Fruit fly (Drosophila melanogaster): ENCODE results near the gene Atg101.

The Atg101 gene

DNA sequence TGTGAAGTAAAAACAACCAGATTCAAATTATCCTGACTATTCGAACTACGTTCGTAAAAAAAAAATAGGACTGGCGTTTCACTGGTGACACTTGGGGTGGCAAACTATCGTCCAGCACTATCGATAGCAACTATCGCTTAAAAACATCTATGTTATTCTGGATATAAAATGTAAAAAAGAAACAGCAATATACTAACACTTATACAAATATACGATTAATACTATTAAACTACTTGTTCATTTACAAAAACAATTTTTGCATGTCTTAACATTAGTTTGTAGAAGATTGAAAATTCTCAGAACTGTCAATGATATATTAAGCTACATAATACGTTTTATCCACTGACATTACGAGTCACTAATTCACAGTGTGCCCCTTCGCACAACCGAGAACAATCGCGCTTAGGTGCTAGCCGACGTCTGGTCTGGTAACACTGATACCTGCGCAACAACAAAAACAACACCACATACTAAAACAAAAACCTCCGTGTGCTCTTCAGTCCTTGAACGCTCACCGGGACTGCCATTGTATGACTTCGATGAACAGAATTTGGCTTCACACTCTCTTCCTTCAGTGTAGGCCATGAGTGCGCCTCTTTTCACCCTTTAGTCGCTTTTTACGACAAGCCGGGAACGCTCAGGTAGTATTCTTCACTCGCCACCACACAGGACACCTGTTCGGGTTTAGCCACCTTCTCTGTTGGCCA, 7.9 kb upstream of the Atg101 start, which contains the start of gene CG18259 (continued):
- TF ChIP-seq CG3995 (GFP tag; optimal IDR thresholded peaks at IDR 0.05) (peak; percentile 47), NFAT (GFP tag; IDR thresholded peaks at IDR 0.05) (no peak), CG10321 (GFP tag; IDR thresholded peaks at IDR 0.05) (no peak), Fer3 (tag; optimal IDR thresholded peaks at IDR 0.05) (no peak), sima (GFP tag; optimal IDR thresholded peaks at IDR 0.05) (no peak), CG17328 (GFP tag; IDR thresholded peaks at IDR 0.05) (no peak), wdn (GFP tag; IDR thresholded peaks at IDR 0.05) (no peak), hb (GFP tag; IDR thresholded peaks at IDR 0.05; ENCODE audit: partially characterized antibody) (peak; percentile 77), GATAe (GFP tag; conservative IDR thresholded peaks at IDR 0.05) (no peak), her (GFP tag; optimal IDR thresholded peaks at IDR 0.05) (no peak), CG31441 (GFP tag; IDR thresholded peaks at IDR 0.05) (peak; percentile 32; the same call in 1 of the 2 replicates), CG6689 (GFP tag; IDR thresholded peaks at IDR 0.05) (no peak), BEAF-32 (GFP tag; optimal IDR thresholded peaks at IDR 0.05) (peak; percentile 94), Scr (GFP tag; IDR thresholded peaks at IDR 0.05; ENCODE audit: partially characterized antibody) (peak; percentile 91), CG14860 (GFP tag; IDR thresholded peaks at IDR 0.05; ENCODE audit: partially characterized antibody) (peak; percentile 77; the same call in 2 of the 3 replicates), ac (GFP tag; optimal IDR thresholded peaks at IDR 0.05) (no peak), gcm2 (GFP tag; optimal IDR thresholded peaks at IDR 0.05) (no peak), CG11696 (GFP tag; IDR thresholded peaks at IDR 0.05) (no peak), mirr (GFP tag; optimal IDR thresholded peaks at IDR 0.05) (no peak), disco-r (GFP tag; optimal IDR thresholded peaks at IDR 0.05) (no peak), sug (tag; optimal IDR thresholded peaks at IDR 0.05) (peak; percentile 37), dimm (GFP tag; IDR thresholded peaks at IDR 0.05) (no peak), CG13775 (GFP tag; optimal IDR thresholded peaks at IDR 0.05) (no peak), CG3407 (GFP tag; optimal IDR thresholded peaks at IDR 0.05) (no peak), Opbp (GFP tag; IDR thresholded peaks at IDR 0.05; ENCODE audit: partially characterized antibody) (peak; percentile 70; the same call in 2 of the 3 replicates), CG16779 (GFP tag; IDR thresholded peaks at IDR 0.05) (no peak), lab (GFP tag; optimal IDR thresholded peaks at IDR 0.05) (no peak), CG8478 (optimal IDR thresholded peaks at IDR 0.05) (no peak), ken (GFP tag; IDR thresholded peaks at IDR 0.05) (no peak), HLH4C (GFP tag; IDR thresholded peaks at IDR 0.05; ENCODE audit: partially characterized antibody) (peak; percentile 70; the same call in 1 of the 3 replicates), Aef1 (GFP tag; IDR thresholded peaks at IDR 0.05) (peak; percentile 36; the same call in 1 of the 3 replicates), CG31388 (GFP tag; optimal IDR thresholded peaks at IDR 0.05) (no peak), MBD-R2 (GFP tag; IDR thresholded peaks at IDR 0.05) (peak; percentile 33; the same call in 1 of the 2 replicates), dysf (GFP tag; IDR thresholded peaks at IDR 0.05) (no peak), fd64A (GFP tag; optimal IDR thresholded peaks at IDR 0.05) (no peak), TFAM (GFP tag; optimal IDR thresholded peaks at IDR 0.05) (no peak), Dad (GFP tag; optimal IDR thresholded peaks at IDR 0.05) (no peak), CG6854 (GFP tag; optimal IDR thresholded peaks at IDR 0.05) (no peak), Pdp1 (GFP tag; optimal IDR thresholded peaks at IDR 0.05) (peak in 1 of 2 experiments; percentile 46), CG14965 (GFP tag; optimal IDR thresholded peaks at IDR 0.05; ENCODE audit: borderline replicate concordance) (no peak), Kr (GFP tag; optimal IDR thresholded peaks at IDR 0.05) (no peak), CG14667 (GFP tag; IDR thresholded peaks at IDR 0.05) (no peak), Rfx (GFP tag; IDR thresholded peaks at IDR 0.05) (0 out of 2 replicates have a peak, but pooled peaks have one; percentile 17), CG7987 (GFP tag; optimal IDR thresholded peaks at IDR 0.05) (no peak), CG15011 (GFP tag; optimal IDR thresholded peaks at IDR 0.05) (no peak), Dll (GFP tag; IDR thresholded peaks at IDR 0.05; ENCODE audit: partially characterized antibody) (peak; percentile 86), Abd-B (GFP tag; optimal IDR thresholded peaks at IDR 0.05) (peak; percentile 15), cas (GFP tag; IDR thresholded peaks at IDR 0.05) (no peak), Nf-YB (GFP tag; optimal IDR thresholded peaks at IDR 0.05) (no peak), eve (GFP tag; optimal IDR thresholded peaks at IDR 0.05) (no peak)
